Fruit fly (Drosophila melanogaster) whole organism, adult: ENCODE data around the gene Coq6.

Experiments used
- CG11617 ChIP-seq: fragments of 200-800 bp; sonication (Bioruptor generic); optimal IDR thresholded peaks from 2 replicates; lab custom pipeline; 2017; ENCODE audit warnings: mild to moderate bottlenecking, missing biosample characterization, missing genetic modification reagents, missing genetic modification characterization
- CG12768 ChIP-seq: fragments of 200-800 bp; sonication (Bioruptor generic); optimal IDR thresholded peaks from 2 replicates; lab custom pipeline; 2017; ENCODE audit warnings: missing biosample characterization, missing genetic modification characterization, mild to moderate bottlenecking, moderate library complexity, missing genetic modification reagents
- CG14711 ChIP-seq: fragments of 200-800 bp; sonication (Bioruptor generic); optimal IDR thresholded peaks from 2 replicates; lab custom pipeline; 2018; ENCODE audit warnings: missing biosample characterization, mild to moderate bottlenecking, missing genetic modification characterization, moderate library complexity
- kay ChIP-seq: fragments of 200-800 bp; sonication (Bioruptor generic); peaks from one replicate; lab custom pipeline; 2016; ENCODE audit warnings: missing biosample characterization, missing genetic modification characterization, borderline replicate concordance
- ovo ChIP-seq: fragments of 200-800 bp; sonication (Bioruptor generic); optimal IDR thresholded peaks from 2 replicates; lab custom pipeline; 2016; ENCODE audit warnings: missing biosample characterization, missing genetic modification characterization

DNA sequence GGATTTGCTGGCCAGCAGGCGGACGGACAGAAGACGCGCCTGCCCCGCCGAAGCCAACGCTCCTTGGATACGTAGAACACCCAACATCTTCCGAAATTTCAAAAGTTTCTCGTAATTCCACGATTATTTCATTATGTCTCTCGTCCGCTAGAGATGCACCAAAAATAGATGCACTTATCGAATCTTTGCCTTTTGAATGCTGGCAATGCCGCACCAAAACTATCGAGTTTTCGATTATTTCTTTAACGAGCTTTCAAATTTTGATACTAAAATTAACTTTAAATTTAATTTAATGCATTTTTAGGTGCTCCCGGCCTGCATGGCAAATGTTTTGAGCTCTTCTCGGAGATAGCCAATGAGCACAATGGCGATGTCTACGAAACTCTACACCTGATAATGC lies at the start of gene Coq6:
- TF ChIP-seq CG12768 (GFP tag; lab: Kevin White, UChicago) (no peak), kay (GFP tag; lab: Kevin White, UChicago) (no peak), CG11617 (GFP tag; lab: Kevin White, UChicago) (no peak), CG14711 (tag; lab: Kevin White, UChicago) (no peak), ovo (GFP tag; lab: Kevin White, UChicago) (no peak)
